Fruit fly (Drosophila melanogaster) whole organism: ENCODE data around the gene CG5096.

ENCODE experiments used
- CG8478 ChIP-seq: fragments of >200 bp; optimal IDR thresholded peaks from 2 replicates; lab custom pipeline; 2018; ENCODE audit warnings: inconsistent platforms
- Dll ChIP-seq: fragments of >200 bp; optimal IDR thresholded peaks from 2 replicates; lab custom pipeline; 2017
- EcR ChIP-seq, 2 experiments: fragments of >200 bp; optimal IDR thresholded peaks; 2 replicates each; lab custom pipeline; 2017; ENCODE audit warnings: missing biosample characterization in 2 of 2, missing genetic modification characterization in 2 of 2, missing genetic modification reagents in 2 of 2
- pan ChIP-seq: fragments of >200 bp; optimal IDR thresholded peaks from 2 replicates; lab custom pipeline; 2017
- psq ChIP-seq: fragments of >200 bp; optimal IDR thresholded peaks from 2 replicates; lab custom pipeline; 2017
- usp ChIP-seq: fragments of >200 bp; optimal IDR thresholded peaks from 2 replicates; lab custom pipeline; 2017; ENCODE audit warnings: missing biosample characterization, missing genetic modification characterization, mixed read lengths

CG5096 gene

dm6 chr2L:10381890-10382450 is at the start of gene CG5096:
Gene CG5096 (plus strand): TSS chr2L:10382263.
- TF ChIP-seq EcR (GFP tag; optimal IDR thresholded peaks at IDR 0.05; lab: Kevin White, UChicago) (no peak), pan (lab: Kevin White, UChicago) (no peak), psq (no peak), CG8478 (lab: Kevin White, UChicago) (no peak), Dll (lab: Kevin White, UChicago) (no peak), usp (GFP tag; lab: Kevin White, UChicago) (no peak)

dm6 chr2L:10333091-10333991 is 48.7 kb upstream of the CG5096 start, which contains the start of gene GATAd:
Gene GATAd (plus strand): TSS chr2L:10333734.
- TF ChIP-seq usp (GFP tag; lab: Kevin White, UChicago) (no peak), EcR (GFP tag; optimal IDR thresholded peaks at IDR 0.05; lab: Kevin White, UChicago) (no peak), CG8478 (lab: Kevin White, UChicago) (no peak), pan (lab: Kevin White, UChicago) (no peak), psq (no peak), Dll (lab: Kevin White, UChicago) (no peak)

DNA sequence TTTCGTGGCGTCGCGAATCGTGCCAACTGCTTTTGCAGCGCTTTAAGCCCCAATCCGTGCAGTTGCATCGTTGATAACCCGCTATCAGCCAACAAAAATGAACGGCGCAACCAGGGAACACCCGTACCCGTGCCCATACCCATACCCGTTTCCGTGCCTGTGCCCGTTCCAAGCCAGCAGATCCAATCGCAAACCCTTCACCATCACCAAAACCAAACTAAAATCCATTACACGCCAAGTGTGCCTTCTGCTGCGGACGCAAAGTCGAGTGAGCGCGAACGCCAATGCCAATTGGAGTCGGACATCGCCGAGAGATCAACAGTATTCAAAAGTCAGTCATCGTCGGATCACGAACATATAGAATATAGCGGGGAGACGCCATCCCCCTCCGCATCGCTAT is 47.9 kb upstream of the CG5096 start:
- TF ChIP-seq CG8478 (lab: Kevin White, UChicago) (no peak), EcR (GFP tag; optimal IDR thresholded peaks at IDR 0.05; lab: Kevin White, UChicago) (no peak), usp (GFP tag; lab: Kevin White, UChicago) (no peak), psq (no peak), pan (lab: Kevin White, UChicago) (no peak), Dll (lab: Kevin White, UChicago) (no peak)

dm6 chr2L:10334854-10335277 is 47.2 kb upstream of the CG5096 start:
- TF ChIP-seq CG8478 (lab: Kevin White, UChicago) (peak; percentile 74), pan (lab: Kevin White, UChicago) (no peak)

- TF ChIP-seq usp (GFP tag; lab: Kevin White, UChicago) (no peak), psq (no peak), CG8478 (lab: Kevin White, UChicago) (no peak), pan (lab: Kevin White, UChicago) (no peak), Dll (lab: Kevin White, UChicago) (no peak), EcR (GFP tag; optimal IDR thresholded peaks at IDR 0.05; lab: Kevin White, UChicago) (no peak)
These were observed 42.8 kb upstream of the CG5096 start, which contains the start of gene SamDC for dm6 chr2L:10339212-10339721. Gene SamDC (plus strand): TSS chr2L:10339457.

- TF ChIP-seq psq, result no peak
- TF ChIP-seq EcR (GFP tag; optimal IDR thresholded peaks at IDR 0.05; lab: Kevin White, UChicago), result no peak
These were observed 42.2 kb upstream of the CG5096 start for dm6 chr2L:10339841-10340240.

dm6 chr2L:10341405-10341804 is 40.7 kb upstream of the CG5096 start, which contains the start of gene CG31715:
Gene CG31715 (plus strand): TSS chr2L:10341616.
- TF ChIP-seq CG8478 (lab: Kevin White, UChicago) (no peak), Dll (lab: Kevin White, UChicago) (no peak), usp (GFP tag; lab: Kevin White, UChicago) (no peak), EcR (GFP tag; optimal IDR thresholded peaks at IDR 0.05; lab: Kevin White, UChicago) (no peak), psq (no peak)

dm6 chr2L:10342471-10342870 is 39.6 kb upstream of the CG5096 start, which contains the start of gene Sps2:
Gene Sps2 (plus strand): TSS chr2L:10342594.
- TF ChIP-seq pan (lab: Kevin White, UChicago), result no peak
- TF ChIP-seq usp (GFP tag; lab: Kevin White, UChicago), result no peak
- no peak for TF ChIP-seq CG8478 (lab: Kevin White, UChicago)
- TF ChIP-seq EcR (GFP tag; optimal IDR thresholded peaks at IDR 0.05; lab: Kevin White, UChicago), result no peak
- no peak for TF ChIP-seq Dll (lab: Kevin White, UChicago)
- TF ChIP-seq psq, result no peak

dm6 chr2L:10344029-10344606 is 37.9 kb upstream of the CG5096 start, which contains the start of gene Frmd5:
Gene Frmd5 (plus strand): TSS chr2L:10344442.
- TF ChIP-seq Dll (lab: Kevin White, UChicago) (no peak), pan (lab: Kevin White, UChicago) (no peak), usp (GFP tag; lab: Kevin White, UChicago) (no peak), CG8478 (lab: Kevin White, UChicago) (no peak), EcR (GFP tag; optimal IDR thresholded peaks at IDR 0.05; lab: Kevin White, UChicago) (no peak), psq (no peak)

DNA sequence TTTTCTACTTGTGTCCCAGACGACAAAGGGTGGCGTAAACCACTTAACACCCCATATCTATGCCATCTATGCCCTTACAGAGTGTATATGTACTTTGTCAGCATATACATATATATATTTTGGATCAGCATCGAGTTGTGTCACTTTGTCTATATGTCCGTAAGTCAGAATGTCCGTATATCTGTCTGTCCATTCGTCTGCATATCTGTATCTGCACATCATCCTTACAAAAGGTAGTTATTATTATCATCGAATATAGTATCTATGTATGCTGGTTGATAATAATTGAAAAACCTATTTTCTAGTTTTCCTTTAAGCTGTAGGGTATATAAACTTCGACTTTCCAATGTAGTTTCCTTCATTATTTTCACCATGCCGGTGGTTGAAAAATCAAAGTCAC is 30.9 kb upstream of the CG5096 start:
- TF ChIP-seq CG8478 (lab: Kevin White, UChicago), result no peak
- TF ChIP-seq pan (lab: Kevin White, UChicago), result no peak
- TF ChIP-seq usp (GFP tag; lab: Kevin White, UChicago), result no peak
- no peak for TF ChIP-seq psq
- TF ChIP-seq EcR (GFP tag; optimal IDR thresholded peaks at IDR 0.05; lab: Kevin White, UChicago), result no peak
- TF ChIP-seq Dll (lab: Kevin White, UChicago), result no peak

dm6 chr2L:10353871-10354270 is 28.2 kb upstream of the CG5096 start, which contains the start of gene CG34367:
Gene CG34367 (minus strand): TSS chr2L:10353905.
- TF ChIP-seq psq (no peak), EcR (GFP tag; optimal IDR thresholded peaks at IDR 0.05; lab: Kevin White, UChicago) (no peak), pan (lab: Kevin White, UChicago) (no peak), Dll (lab: Kevin White, UChicago) (no peak), CG8478 (lab: Kevin White, UChicago) (no peak), usp (GFP tag; lab: Kevin White, UChicago) (no peak)
